Fruit fly (Drosophila melanogaster): ENCODE data around the gene Gr64e.

Gr64e gene

DNA sequence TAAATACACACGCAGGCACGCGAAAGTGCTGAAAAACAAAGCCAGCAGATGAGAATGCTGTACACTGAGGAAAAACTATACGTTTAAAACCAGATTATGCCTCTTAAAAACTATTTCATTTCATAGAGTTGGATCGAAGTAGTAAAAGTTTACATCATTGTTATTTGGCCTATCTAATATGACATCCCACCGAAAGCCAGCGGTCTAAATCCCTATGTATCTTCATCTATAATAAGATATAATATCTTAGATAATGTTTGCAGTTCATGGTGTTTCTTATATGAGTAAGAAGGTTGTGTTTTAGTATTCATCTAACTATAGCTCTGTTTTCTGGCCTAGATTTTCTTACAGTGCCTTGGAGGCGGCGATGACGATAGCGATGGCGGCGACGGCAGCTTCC is 21.8 kb upstream of the Gr64e start (continued):
- TF ChIP-seq cwo (GFP tag; optimal IDR thresholded peaks at IDR 0.05) (peak; percentile 32), CG8359 (GFP tag; optimal IDR thresholded peaks at IDR 0.05; ENCODE audit: borderline replicate concordance) (no peak), gem (tag; optimal IDR thresholded peaks at IDR 0.05) (peak; percentile 51), CG32772 (GFP tag; IDR thresholded peaks at IDR 0.05) (no peak), kay (GFP tag; optimal IDR thresholded peaks at IDR 0.05) (no peak), CG10209 (GFP tag; optimal IDR thresholded peaks at IDR 0.05) (no peak), Eip74EF (GFP tag; optimal IDR thresholded peaks at IDR 0.05) (peak in 1 of 2 experiments; percentile 2), knrl (GFP tag; IDR thresholded peaks at IDR 0.05; ENCODE audit: partially characterized antibody) (no peak), fd96Cb (tag; optimal IDR thresholded peaks at IDR 0.05) (peak; percentile 13), slbo (GFP tag; IDR thresholded peaks at IDR 0.05) (no peak), CG14050 (GFP tag; IDR thresholded peaks at IDR 0.05) (no peak), Lhr (GFP tag; optimal IDR thresholded peaks at IDR 0.05) (no peak), CG18619 (GFP tag; optimal IDR thresholded peaks at IDR 0.05) (no peak), CG18476 (GFP tag; optimal IDR thresholded peaks at IDR 0.05) (peak; percentile 6), CG7839 (tag; optimal IDR thresholded peaks at IDR 0.05) (peak; percentile 38), Neu2 (GFP tag; optimal IDR thresholded peaks at IDR 0.05; ENCODE audit: borderline replicate concordance) (no peak), ac (GFP tag; optimal IDR thresholded peaks at IDR 0.05) (no peak), Gug (GFP tag; IDR thresholded peaks at IDR 0.05) (no peak), CG17568 (GFP tag; optimal IDR thresholded peaks at IDR 0.05) (no peak), CG7928 (GFP tag; optimal IDR thresholded peaks at IDR 0.05) (no peak), sisA (GFP tag; IDR thresholded peaks at IDR 0.05) (no peak), CG13287 (GFP tag; IDR thresholded peaks at IDR 0.05; ENCODE audit: partially characterized antibody) (no peak), CG34422 (GFP tag; IDR thresholded peaks at IDR 0.05) (no peak), CG6175 (GFP tag; IDR thresholded peaks at IDR 0.05) (no peak), CG5245 (GFP tag; optimal IDR thresholded peaks at IDR 0.05) (no peak), Mad (GFP tag; optimal IDR thresholded peaks at IDR 0.05) (no peak), CG1024 (GFP tag; IDR thresholded peaks at IDR 0.05) (no peak), pb (GFP tag; optimal IDR thresholded peaks at IDR 0.05) (no peak), da (GFP tag; optimal IDR thresholded peaks at IDR 0.05) (no peak), Fer1 (GFP tag; optimal IDR thresholded peaks at IDR 0.05) (peak; percentile 38), ap (GFP tag; IDR thresholded peaks at IDR 0.05) (no peak), nmo (GFP tag; optimal IDR thresholded peaks at IDR 0.05) (peak; percentile 12), CG10565 (GFP tag; optimal IDR thresholded peaks at IDR 0.05) (no peak), CG4282 (GFP tag; optimal IDR thresholded peaks at IDR 0.05) (no peak), CG7987 (GFP tag; optimal IDR thresholded peaks at IDR 0.05) (no peak), CG15269 (tag; optimal IDR thresholded peaks at IDR 0.05) (no peak), Abd-B (GFP tag; optimal IDR thresholded peaks at IDR 0.05) (no peak), ewg (GFP tag; optimal IDR thresholded peaks at IDR 0.05) (no peak), ind (GFP tag; optimal IDR thresholded peaks at IDR 0.05) (no peak), Dref (GFP tag; IDR thresholded peaks at IDR 0.05) (no peak), CG16815 (GFP tag; optimal IDR thresholded peaks at IDR 0.05) (no peak), zen (tag; optimal IDR thresholded peaks at IDR 0.05) (no peak), CG9727 (GFP tag; optimal IDR thresholded peaks at IDR 0.05) (peak; percentile 30), cad (GFP tag; optimal IDR thresholded peaks at IDR 0.05) (no peak), gro (GFP tag; optimal IDR thresholded peaks at IDR 0.05) (no peak), CG6765 (GFP tag; optimal IDR thresholded peaks at IDR 0.05) (no peak), prd (optimal IDR thresholded peaks at IDR 0.05) (no peak), prd (GFP tag; IDR thresholded peaks at IDR 0.05) (0 out of 3 replicates have a peak, but pooled peaks have one; percentile 4), crol (GFP tag; IDR thresholded peaks at IDR 0.05) (no peak), HHEX (GFP tag; optimal IDR thresholded peaks at IDR 0.05) (peak; percentile 24), pum (GFP tag; optimal IDR thresholded peaks at IDR 0.05) (no peak)

All from whole organism, embryonic.